Worm (Caenorhabditis elegans): ENCODE measurements around the gene srb-12.

DNA sequence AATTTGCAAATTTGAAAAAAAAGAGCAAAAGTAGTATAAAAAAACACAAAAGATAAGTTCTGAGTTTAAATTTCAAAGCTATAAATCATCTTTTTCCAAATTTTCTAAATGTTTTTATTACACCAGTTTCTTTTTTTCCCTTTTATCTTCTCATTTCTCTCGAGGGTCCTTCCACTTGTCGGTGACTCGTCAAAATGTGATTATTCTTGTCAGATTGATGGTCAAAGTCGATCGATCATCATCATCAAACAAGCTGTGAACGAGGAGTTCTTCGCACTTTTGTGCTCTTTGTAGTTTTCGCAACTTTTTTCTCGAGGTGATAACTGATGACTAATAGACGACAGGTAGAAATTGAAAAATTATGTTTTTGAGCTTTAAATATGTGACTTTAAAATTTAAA is 33.8 kb downstream of the srb-12 start:
- TF ChIP-seq elt-3 (tag; optimal IDR thresholded peaks at IDR 0.05): no peak
- no peak for TF ChIP-seq gmeb-1 (tag; optimal IDR thresholded peaks at IDR 0.05)
- TF ChIP-seq R02D3.7 (tag; optimal IDR thresholded peaks at IDR 0.05): no peak
- TF ChIP-seq unc-62 (GFP tag; optimal IDR thresholded peaks at IDR 0.05): peak; percentile 7
- no peak for TF ChIP-seq lin-13 (GFP tag; optimal IDR thresholded peaks at IDR 0.05)
- TF ChIP-seq ZK546.5 (tag; optimal IDR thresholded peaks at IDR 0.05): no peak
- TF ChIP-seq snpc-4 (tag; optimal IDR thresholded peaks at IDR 0.05): no peak

Data from whole organism, L2 larva.